Fruit fly (Drosophila melanogaster) S2 (cell line): Measurements from ENCODE around the gene CG32847.

Experiments
- CG8478 ChIP-seq: fragments of >200 bp; optimal IDR thresholded peaks from 2 replicates; lab custom pipeline; 2018
- CTCF ChIP-seq, 2 experiments: fragments of >200 bp; optimal IDR thresholded peaks; 2 replicates each; lab custom pipeline; 2018

CG32847 gene

dm6 chr3L:15143638-15144600, 22.5 kb downstream of the CG32847 start, which contains the start of the genes CG32147 and Pex3:
CG32147 (minus strand) TSS chr3L:15144059.
Pex3 (plus strand) TSS chr3L:15144355.
- peak in 1 of 2 experiments; percentile 20 for TF ChIP-seq CTCF (optimal IDR thresholded peaks at IDR 0.05; lab: Kevin White, UChicago)
- no peak for TF ChIP-seq CG8478

- TF ChIP-seq CG8478 (no peak), CTCF (optimal IDR thresholded peaks at IDR 0.05; lab: Kevin White, UChicago) (no peak)
Observed at dm6 chr3L:15146643-15147187, 25.3 kb downstream of the CG32847 start, which contains the start of gene FucTA. FucTA (plus strand) TSS chr3L:15147137.

dm6 chr3L:15150028-15150427, 28.7 kb downstream of the CG32847 start:
- no peak for TF ChIP-seq CTCF (optimal IDR thresholded peaks at IDR 0.05; lab: Kevin White, UChicago)
- no peak for TF ChIP-seq CG8478

dm6 chr3L:15158330-15159114, 37.1 kb downstream of the CG32847 start, which contains the start of the genes Msh6 and Prp31:
Msh6 (minus strand) TSS chr3L:15158562.
Prp31 (plus strand) TSS chr3L:15159100.
- no peak for TF ChIP-seq CTCF (optimal IDR thresholded peaks at IDR 0.05; lab: Kevin White, UChicago)
- TF ChIP-seq CG8478: no peak

dm6 chr3L:15161549-15161948, 40.2 kb downstream of the CG32847 start, which contains the start of gene CG6878:
CG6878 (plus strand) TSS chr3L:15161817.
- TF ChIP-seq CG8478: no peak
- peak; percentile 75 to 91 for TF ChIP-seq CTCF (optimal IDR thresholded peaks at IDR 0.05; lab: Kevin White, UChicago)

- TF ChIP-seq CTCF (optimal IDR thresholded peaks at IDR 0.05; lab: Kevin White, UChicago): no peak
- TF ChIP-seq CG8478: no peak
Observed at dm6 chr3L:15162005-15162404, 40.6 kb downstream of the CG32847 start.

- no peak for TF ChIP-seq CTCF (optimal IDR thresholded peaks at IDR 0.05; lab: Kevin White, UChicago)
- TF ChIP-seq CG8478: no peak
Observed at dm6 chr3L:15162988-15163387, 41.6 kb downstream of the CG32847 start.

- TF ChIP-seq CTCF (optimal IDR thresholded peaks at IDR 0.05; lab: Kevin White, UChicago): peak; percentile 67 to 71
- TF ChIP-seq CG8478: no peak
Observed at dm6 chr3L:15163414-15163813, 42.0 kb downstream of the CG32847 start, which contains the start of gene CG7011. CG7011 (minus strand) TSS chr3L:15163628.

- TF ChIP-seq CTCF (optimal IDR thresholded peaks at IDR 0.05; lab: Kevin White, UChicago) (no peak), CG8478 (no peak)
Observed at dm6 chr3L:15169010-15169409, 47.6 kb downstream of the CG32847 start.

dm6 chr3L:15169795-15170194, 48.4 kb downstream of the CG32847 start:
- no peak for TF ChIP-seq CG8478
- no peak for TF ChIP-seq CTCF (optimal IDR thresholded peaks at IDR 0.05; lab: Kevin White, UChicago)
